Fruit fly (Drosophila melanogaster) whole organism, pupa: ENCODE data around the gene bon.

Experiments used
- CG10348 ChIP-seq: fragments of 200-800 bp; sonication (Bioruptor generic); IDR thresholded peaks from 2 replicates; pipeline ENCODE4 v1.3.6; 2022; ENCODE audit warnings: missing biosample characterization, missing genetic modification characterization
- CG15710 ChIP-seq: fragments of 200-800 bp; sonication (Bioruptor generic); optimal IDR thresholded peaks from 2 replicates; lab custom pipeline; 2018; ENCODE audit warnings: missing biosample characterization, mild to moderate bottlenecking, missing genetic modification characterization, moderate library complexity
- CG17806 ChIP-seq: fragments of 200-800 bp; sonication (Bioruptor generic); optimal IDR thresholded peaks from 2 replicates; lab custom pipeline; 2018; ENCODE audit warnings: missing biosample characterization, mild to moderate bottlenecking, missing genetic modification characterization, moderate library complexity
- CG8159 ChIP-seq: fragments of 200-800 bp; sonication (Bioruptor generic); optimal IDR thresholded peaks from 3 replicates; lab custom pipeline; 2018; ENCODE audit warnings: missing biosample characterization, mild to moderate bottlenecking, missing genetic modification characterization, moderate library complexity
- EcR ChIP-seq: fragments of 200-800 bp; sonication (Bioruptor generic); optimal IDR thresholded peaks from 3 replicates; lab custom pipeline; 2019; ENCODE audit warnings: missing biosample characterization, missing genetic modification characterization, mild to moderate bottlenecking, moderate library complexity, missing genetic modification reagents
- fd96Ca ChIP-seq: fragments of 200-800 bp; sonication (Bioruptor generic); IDR thresholded peaks from 3 replicates; pipeline ENCODE4 v1.3.6; 2022; ENCODE audit warnings: missing biosample characterization, missing genetic modification characterization
- rn ChIP-seq: fragments of 200-800 bp; sonication (Bioruptor generic); IDR thresholded peaks from 2 replicates; pipeline ENCODE4 v1.3.6; 2022; ENCODE audit warnings: missing biosample characterization, missing genetic modification characterization

dm6 chr3R:20659804-20660203 lies 66.9 kb downstream of the bon start, which contains the start of gene Nep4:
- no peak for TF ChIP-seq CG8159 (tag; lab: Kevin White, UChicago)
- no peak for TF ChIP-seq CG17806 (tag; lab: Kevin White, UChicago)
- no peak for TF ChIP-seq CG15710 (tag; lab: Kevin White, UChicago)
- no peak for TF ChIP-seq fd96Ca (GFP tag; lab: Robert Waterston, UW)
- no peak for TF ChIP-seq EcR (GFP tag; lab: Kevin White, UChicago)
- no peak for TF ChIP-seq CG10348 (GFP tag; lab: Robert Waterston, UW)
- no peak for TF ChIP-seq rn
